Worm (Caenorhabditis elegans) whole organism, L4 larva: Measurements from ENCODE around the gene F08G2.7.

Source experiments
- F10B5.3 ChIP-seq: sonication (generic microtip); optimal IDR thresholded peaks from 2 replicates; lab custom pipeline; 2016; ENCODE audit warnings: mild to moderate bottlenecking, missing genetic modification characterization, missing compliant biosample characterization
- aha-1 ChIP-seq: fragments of 150-350 bp; peaks from one replicate; lab custom pipeline; 2014; ENCODE audit warnings: missing biosample characterization, missing genetic modification characterization
- aly-2 ChIP-seq: sonication (generic microtip); optimal IDR thresholded peaks from 2 replicates; lab custom pipeline; 2018; ENCODE audit warnings: missing biosample characterization, missing genetic modification characterization
- ceh-20 ChIP-seq: fragments of 200-800 bp; sonication (Bioruptor generic); IDR thresholded peaks from 2 replicates; pipeline ENCODE4 v1.3.6; 2022; ENCODE audit warnings: missing genetic modification reagents, missing genetic modification characterization, missing compliant biosample characterization
- ceh-32 ChIP-seq: sonication (generic microtip); optimal IDR thresholded peaks from 2 replicates; lab custom pipeline; 2016; ENCODE audit warnings: mild to moderate bottlenecking, missing genetic modification characterization, missing compliant biosample characterization; ENCODE audit not compliant: poor library complexity
- ceh-44 ChIP-seq: fragments of 200-800 bp; sonication (Bioruptor generic); IDR thresholded peaks from 2 replicates; pipeline ENCODE4 v1.3.6; 2022; ENCODE audit warnings: missing genetic modification reagents, missing genetic modification characterization, missing compliant biosample characterization
- ceh-62 ChIP-seq: sonication (generic microtip); optimal IDR thresholded peaks from 2 replicates; lab custom pipeline; 2017; ENCODE audit warnings: missing biosample characterization, missing genetic modification characterization
- cey-2 ChIP-seq: sonication (generic microtip); optimal IDR thresholded peaks from 3 replicates; lab custom pipeline; 2017; ENCODE audit warnings: missing genetic modification characterization, mild to moderate bottlenecking, missing compliant biosample characterization, antibody characterized with exemption, borderline replicate concordance; ENCODE audit not compliant: insufficient read depth
- daf-12 ChIP-seq: fragments of 150-350 bp; optimal IDR thresholded peaks from 2 replicates; lab custom pipeline; 2014; ENCODE audit warnings: missing biosample characterization, missing genetic modification reagents, missing genetic modification characterization
- daf-8 ChIP-seq: fragments of 200-800 bp; sonication (Bioruptor generic); IDR thresholded peaks from 2 replicates; pipeline ENCODE4 v1.3.6; 2022; ENCODE audit warnings: missing genetic modification characterization, missing compliant biosample characterization
- dpl-1 ChIP-seq: fragments of 150-350 bp; optimal IDR thresholded peaks from 2 replicates; lab custom pipeline; 2014; ENCODE audit warnings: missing biosample characterization, missing genetic modification reagents, missing genetic modification characterization
- duxl-1 ChIP-seq: sonication (generic microtip); optimal IDR thresholded peaks from 2 replicates; lab custom pipeline; 2016; ENCODE audit warnings: mild to moderate bottlenecking, missing genetic modification characterization, moderate library complexity, missing compliant biosample characterization; ENCODE audit not compliant: poor library complexity
- egl-43 ChIP-seq: fragments of 200-800 bp; sonication (Bioruptor generic); IDR thresholded peaks from 2 replicates; pipeline ENCODE4 v1.3.6; 2022; ENCODE audit warnings: missing genetic modification reagents, missing genetic modification characterization, missing compliant biosample characterization
- gei-8 ChIP-seq: fragments of 200-800 bp; sonication (Bioruptor generic); optimal IDR thresholded peaks from 2 replicates; lab custom pipeline; 2018; ENCODE audit warnings: mild to moderate bottlenecking, missing genetic modification characterization, missing compliant biosample characterization
- hlh-11 ChIP-seq: fragments of 200-800 bp; sonication (Bioruptor generic); optimal IDR thresholded peaks from 2 replicates; lab custom pipeline; 2018; ENCODE audit warnings: mild to moderate bottlenecking, missing genetic modification characterization, missing compliant biosample characterization
- hlh-30 ChIP-seq: sonication (generic microtip); optimal IDR thresholded peaks from 2 replicates; lab custom pipeline; 2017; ENCODE audit warnings: antibody characterized with exemption, mild to moderate bottlenecking, missing genetic modification characterization, missing compliant biosample characterization; ENCODE audit not compliant: insufficient read depth
- hmg-1.1 ChIP-seq: fragments of 200-800 bp; sonication (Bioruptor generic); IDR thresholded peaks from 2 replicates; pipeline ENCODE4 v1.3.6; 2022; ENCODE audit warnings: missing genetic modification reagents, missing genetic modification characterization, missing compliant biosample characterization
- jun-1 ChIP-seq: fragments of 150-350 bp; optimal IDR thresholded peaks from 2 replicates; lab custom pipeline; 2014; ENCODE audit warnings: missing biosample characterization, missing genetic modification reagents, missing genetic modification characterization
- lin-1 ChIP-seq: fragments of 200-800 bp; sonication (Bioruptor generic); IDR thresholded peaks from 2 replicates; pipeline ENCODE4 v1.3.6; 2022; ENCODE audit warnings: missing genetic modification reagents, missing genetic modification characterization, missing compliant biosample characterization
- lin-39 ChIP-seq: fragments of 150-350 bp; optimal IDR thresholded peaks from 2 replicates; lab custom pipeline; 2014; ENCODE audit warnings: missing biosample characterization, missing genetic modification reagents, missing genetic modification characterization
- lir-3 ChIP-seq: sonication (generic microtip); optimal IDR thresholded peaks from 2 replicates; lab custom pipeline; 2016; ENCODE audit warnings: mild to moderate bottlenecking, missing genetic modification characterization, missing compliant biosample characterization
- lsy-2 ChIP-seq, 2 experiments: fragments of 150-350 bp in 1 of 2; sonication (generic microtip) in 1 of 2; optimal IDR thresholded peaks; 2 replicates each; lab custom pipeline; 2014 to 2017; ENCODE audit warnings: missing biosample characterization in 2 of 2, missing genetic modification characterization in 2 of 2
- mdl-1 ChIP-seq, 2 experiments: fragments of 150-350 bp in 1 of 2; sonication (generic microtip) in 1 of 2; optimal IDR thresholded peaks; 2 replicates each; lab custom pipeline; 2014 to 2017; ENCODE audit warnings: missing biosample characterization in 2 of 2, missing genetic modification characterization in 2 of 2
- mdt-29 ChIP-seq: fragments of 200-800 bp; sonication (Bioruptor generic); IDR thresholded peaks from 2 replicates; pipeline ENCODE4 v1.3.6; 2022; ENCODE audit warnings: missing genetic modification reagents, missing genetic modification characterization, missing compliant biosample characterization
- mes-2 ChIP-seq: sonication (generic microtip); optimal IDR thresholded peaks from 2 replicates; lab custom pipeline; 2016; ENCODE audit warnings: missing genotype, mild to moderate bottlenecking, missing genetic modification characterization, missing compliant biosample characterization; ENCODE audit not compliant: poor library complexity, severe bottlenecking
- nhr-102 ChIP-seq: sonication (generic microtip); optimal IDR thresholded peaks from 2 replicates; lab custom pipeline; 2016; ENCODE audit warnings: mild to moderate bottlenecking, missing genetic modification characterization, moderate library complexity, missing compliant biosample characterization
- nhr-111 ChIP-seq: fragments of 200-800 bp; sonication (Bioruptor generic); optimal IDR thresholded peaks from 2 replicates; lab custom pipeline; 2018; ENCODE audit warnings: mild to moderate bottlenecking, missing genetic modification characterization, missing compliant biosample characterization
- nhr-25 ChIP-seq: sonication (generic microtip); optimal IDR thresholded peaks from 2 replicates; lab custom pipeline; 2017; ENCODE audit warnings: missing genetic modification characterization, mild to moderate bottlenecking, missing compliant biosample characterization, antibody characterized with exemption, moderate library complexity, borderline replicate concordance; ENCODE audit not compliant: insufficient read depth
- nhr-48 ChIP-seq: sonication (generic microtip); optimal IDR thresholded peaks from 2 replicates; lab custom pipeline; 2016; ENCODE audit warnings: mild to moderate bottlenecking, missing genetic modification characterization, missing compliant biosample characterization
- pha-4 ChIP-seq, 2 experiments: fragments of 150-350 bp in 1 of 2; fragments of 200-800 bp in 1 of 2; sonication (Bioruptor generic) in 1 of 2; IDR thresholded peaks in 1 of 2; optimal IDR thresholded peaks in 1 of 2; 2 replicates each; pipeline versions ENCODE4 v1.3.6 to Lab custom; 2014 to 2022; ENCODE audit warnings: missing genetic modification characterization in 2 of 2, missing genetic modification reagents in 2 of 2, missing biosample characterization in 1 of 2, missing compliant biosample characterization in 1 of 2
- saeg-2 ChIP-seq: fragments of 200-800 bp; sonication (Bioruptor generic); IDR thresholded peaks from 2 replicates; pipeline ENCODE4 v1.3.6; 2022; ENCODE audit warnings: missing genetic modification reagents, missing genetic modification characterization, missing compliant biosample characterization
- set-16 ChIP-seq: fragments of 200-800 bp; sonication (Bioruptor generic); IDR thresholded peaks from 2 replicates; pipeline ENCODE4 v1.3.6; 2022; ENCODE audit warnings: missing genetic modification reagents, missing genetic modification characterization, missing compliant biosample characterization
- skn-1 ChIP-seq: fragments of 150-350 bp; optimal IDR thresholded peaks from 2 replicates; lab custom pipeline; 2014; ENCODE audit warnings: missing biosample characterization, missing genetic modification characterization
- tag-97 ChIP-seq: fragments of 200-800 bp; sonication (Bioruptor generic); IDR thresholded peaks from 2 replicates; pipeline ENCODE4 v1.3.6; 2022; ENCODE audit warnings: missing genetic modification characterization, missing compliant biosample characterization
- tra-1 ChIP-seq: fragments of 200-800 bp; sonication (Bioruptor generic); IDR thresholded peaks from 2 replicates; pipeline ENCODE4 v1.3.6; 2022; ENCODE audit warnings: missing genetic modification reagents, missing genetic modification characterization, missing compliant biosample characterization
- unc-62 ChIP-seq, 3 experiments: fragments of 150-350 bp in 1 of 3; sonication (generic microtip); optimal IDR thresholded peaks in 2 of 3; peaks in 1 of 3; 1 replicate in 1 of 3; 2 replicates in 2 of 3; lab custom pipeline; 2014 to 2017; ENCODE audit warnings: missing biosample characterization in 3 of 3, missing genetic modification characterization in 3 of 3, missing genetic modification reagents in 3 of 3, missing genotype in 1 of 3
- zip-11 ChIP-seq: fragments of 200-800 bp; sonication (Bioruptor generic); IDR thresholded peaks from 2 replicates; pipeline ENCODE4 v1.3.6; 2022; ENCODE audit warnings: missing genetic modification characterization, missing compliant biosample characterization

The F08G2.7 gene

DNA sequence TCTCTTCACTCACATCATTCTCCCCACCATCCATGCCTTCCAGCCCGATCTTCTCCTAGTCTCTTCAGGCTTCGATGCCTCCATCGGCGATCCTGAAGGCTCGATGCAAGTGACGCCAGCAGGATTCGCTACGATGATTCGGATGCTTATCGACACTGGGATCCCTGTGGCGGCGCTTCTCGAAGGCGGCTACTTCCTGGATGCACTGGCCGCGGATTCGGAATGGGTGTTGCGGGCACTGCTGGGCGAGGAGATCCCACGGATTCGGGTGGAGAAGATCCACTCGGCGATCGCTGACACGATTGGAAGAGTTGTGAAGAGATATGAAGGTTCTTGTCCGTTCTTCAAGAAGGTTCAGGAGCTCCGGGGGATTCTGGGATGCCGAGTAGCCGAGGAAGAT, 45.5 kb upstream of the F08G2.7 start:
- peak; percentile 90 for TF ChIP-seq set-16 (GFP tag; lab: Robert Waterston, UW)
- TF ChIP-seq duxl-1 (tag; lab: Kevin White, UChicago), result no peak
- TF ChIP-seq, all 104 proteins: peak for 1

DNA sequence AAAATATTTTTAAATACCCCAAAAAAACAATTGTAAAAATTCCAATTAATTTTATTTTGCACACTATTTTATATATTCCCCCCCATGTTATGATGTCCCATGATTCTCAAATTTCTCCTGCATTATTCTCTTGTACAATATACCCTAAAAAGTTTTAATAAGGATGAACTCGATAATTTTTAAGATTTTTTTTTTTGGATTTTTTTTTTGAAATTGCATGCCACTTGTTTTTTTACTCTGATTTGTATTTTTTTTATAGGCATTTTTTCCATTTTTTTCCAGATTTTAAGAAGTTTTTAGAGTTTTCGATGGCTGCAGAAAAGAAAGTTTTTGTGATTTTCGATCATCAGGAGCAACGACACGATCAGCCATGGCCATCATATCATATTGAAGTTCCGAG, 41.4 kb upstream of the F08G2.7 start, which contains the start of gene hda-10:
hda-10 (plus strand) TSS at position 301 of the 400 bp plus-strand sequence.
- TF ChIP-seq F10B5.3 (tag; lab: Kevin White, UChicago) (no peak), unc-62 (GFP tag; optimal IDR thresholded peaks at IDR 0.05 in 1 of 2; lab: Kevin White, UChicago) (peak in 1 of 2 experiments; percentile 77), unc-62 (tag; optimal IDR thresholded peaks at IDR 0.05; lab: Kevin White, UChicago) (no peak)

DNA sequence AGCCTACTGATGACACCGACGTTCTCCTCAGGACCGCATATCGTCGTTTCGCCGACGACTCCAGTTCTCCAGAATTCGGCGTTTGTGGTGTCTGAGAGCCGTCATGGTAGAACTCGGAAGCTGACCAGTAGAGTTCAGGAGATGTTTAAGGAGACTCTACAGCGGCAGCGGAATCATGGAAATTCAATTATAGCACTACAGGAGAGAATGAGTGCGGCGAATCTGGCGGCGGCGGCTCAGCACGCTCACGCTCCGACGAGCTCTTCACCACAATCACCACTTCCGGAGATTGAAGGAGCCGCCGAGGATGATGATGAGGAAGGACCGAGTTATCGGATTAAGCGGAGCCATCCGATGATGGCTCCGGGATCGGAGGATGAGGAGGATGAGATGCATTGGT, 38.6 kb upstream of the F08G2.7 start:
- TF ChIP-seq nhr-48 (tag; lab: Kevin White, UChicago), result no peak
- TF ChIP-seq set-16 (GFP tag; lab: Robert Waterston, UW), result peak; percentile 79
- TF ChIP-seq, all 104 proteins: peak for 1

DNA sequence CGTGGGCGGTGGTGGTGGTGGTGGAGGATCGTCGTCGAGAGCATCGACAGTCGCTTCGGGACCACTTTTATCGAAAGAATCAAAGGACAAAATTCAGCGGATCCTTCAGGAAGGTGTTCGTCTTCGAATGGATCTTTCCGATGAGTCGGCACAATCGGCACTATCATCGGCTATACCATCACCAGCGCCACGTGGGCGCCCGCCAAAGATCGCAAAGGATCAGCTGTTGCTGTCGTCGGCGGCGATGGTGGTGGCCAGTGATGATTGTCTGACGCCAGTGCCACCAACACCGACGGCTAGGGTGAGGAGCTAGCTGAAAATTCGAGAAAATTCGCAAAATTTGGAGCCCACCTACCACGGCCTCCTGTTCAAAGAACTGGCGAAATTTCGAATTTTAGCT, 37.0 kb upstream of the F08G2.7 start:
- TF ChIP-seq lin-1 (GFP tag; lab: Robert Waterston, UW), result no peak
- no peak for TF ChIP-seq pha-4 (GFP tag; IDR thresholded peaks at IDR 0.05; lab: Robert Waterston, UW)
- TF ChIP-seq pha-4 (tag; optimal IDR thresholded peaks at IDR 0.05; lab: Kevin White, UChicago), result no peak
- TF ChIP-seq lin-39 (tag; lab: Kevin White, UChicago), result no peak
- TF ChIP-seq egl-43 (GFP tag; lab: Robert Waterston, UW), result 0 out of 2 replicates have a peak, but pooled peaks have one; percentile 61
- TF ChIP-seq ceh-32 (tag; lab: Kevin White, UChicago), result no peak
- no peak for TF ChIP-seq tra-1 (GFP tag; lab: Robert Waterston, UW)
- no peak for TF ChIP-seq aly-2 (tag; lab: Kevin White, UChicago)
- peak; percentile 88 for TF ChIP-seq aha-1 (tag; lab: Kevin White, UChicago)
- TF ChIP-seq skn-1 (tag; lab: Kevin White, UChicago), result no peak
- TF ChIP-seq set-16 (GFP tag; lab: Robert Waterston, UW), result peak; percentile 64
- no peak for TF ChIP-seq gei-8
- TF ChIP-seq, all 104 proteins: peak for 3

DNA sequence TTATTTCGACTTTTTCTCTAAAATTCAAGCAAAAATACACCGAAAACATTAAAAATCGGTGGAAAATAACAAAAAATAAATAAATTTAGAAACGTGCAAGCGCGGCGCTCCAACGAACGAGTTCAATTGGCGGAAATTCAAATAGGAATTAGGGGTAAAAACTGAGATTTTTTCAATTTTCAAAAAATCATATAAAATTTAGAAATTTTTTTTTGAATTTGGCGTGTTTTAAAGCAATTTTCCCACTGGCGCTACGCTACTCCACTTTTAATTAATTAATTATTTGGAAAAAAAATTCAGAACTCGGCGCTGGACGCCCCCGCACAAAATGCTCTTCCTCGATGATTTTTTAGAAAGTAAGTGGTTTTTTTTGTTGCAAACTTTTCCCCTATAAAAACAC, 34.8 kb upstream of the F08G2.7 start, which contains the start of gene ing-3:
ing-3 (plus strand) TSS at position 301 of the 400 bp plus-strand sequence.
- TF ChIP-seq jun-1, result no peak
- TF ChIP-seq mdt-29, result no peak
- no peak for TF ChIP-seq pha-4 (GFP tag; IDR thresholded peaks at IDR 0.05; lab: Robert Waterston, UW)
- no peak for TF ChIP-seq pha-4 (tag; optimal IDR thresholded peaks at IDR 0.05; lab: Kevin White, UChicago)
- no peak for TF ChIP-seq tag-97 (GFP tag; lab: Robert Waterston, UW)
- no peak for TF ChIP-seq daf-12
- TF ChIP-seq hlh-30 (tag; lab: Kevin White, UChicago), result no peak
- TF ChIP-seq cey-2 (tag; lab: Kevin White, UChicago), result no peak

DNA sequence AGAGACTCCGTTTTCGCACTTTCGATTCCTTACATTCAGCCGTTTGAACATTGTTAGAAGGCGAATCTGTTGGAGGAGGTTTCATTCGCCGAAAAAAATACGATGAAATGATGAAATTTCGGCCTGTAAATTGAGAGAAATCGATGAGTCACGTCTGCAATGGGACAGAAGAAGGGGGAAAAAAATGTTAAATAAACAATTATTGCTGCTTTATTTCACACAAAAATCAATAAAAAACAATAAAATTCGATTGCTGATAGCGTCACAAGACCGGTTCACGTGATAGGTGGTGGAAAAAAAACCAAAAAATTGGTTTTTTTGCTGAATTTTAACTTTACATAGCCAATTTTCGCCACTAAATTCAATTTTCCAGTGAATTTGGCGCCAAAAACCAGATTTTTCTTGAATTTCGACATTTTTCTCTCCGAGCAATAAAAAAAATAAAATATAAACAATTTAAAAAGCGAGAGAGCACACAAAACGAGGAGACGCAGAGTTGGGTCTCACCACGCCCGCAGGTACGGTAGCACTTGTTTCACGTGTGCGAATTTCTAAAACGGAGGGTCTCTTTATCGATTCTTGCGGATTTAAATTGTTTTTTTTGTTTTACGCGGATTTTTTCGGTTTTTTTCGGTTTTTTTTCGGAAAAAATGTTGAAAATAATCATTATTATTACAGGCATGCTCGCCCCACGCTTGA, 31.4 kb upstream of the F08G2.7 start, which contains the start of the genes cup-14 and ndub-8:
cup-14 (minus strand) TSS at position 51 of the 699 bp plus-strand sequence.
ndub-8 (plus strand) TSS at position 679 of the 699 bp plus-strand sequence.
- no peak for TF ChIP-seq zip-11 (GFP tag; lab: Robert Waterston, UW)
- peak; percentile 81 for TF ChIP-seq hmg-1.1 (GFP tag; lab: Robert Waterston, UW)
- no peak for TF ChIP-seq lir-3 (tag; lab: Kevin White, UChicago)
- TF ChIP-seq hlh-11 (tag; lab: Kevin White, UChicago), result peak; percentile 75
- peak; percentile 86 for TF ChIP-seq dpl-1 (GFP tag; lab: Kevin White, UChicago)
- TF ChIP-seq mdl-1 (tag; optimal IDR thresholded peaks at IDR 0.05; lab: Kevin White, UChicago), result peak; percentile 61 to 85
- peak; percentile 93 for TF ChIP-seq mes-2 (tag; lab: Kevin White, UChicago)
- TF ChIP-seq ceh-62 (tag; lab: Kevin White, UChicago), result no peak
- no peak for TF ChIP-seq ceh-44 (GFP tag; lab: Robert Waterston, UW)
- TF ChIP-seq ceh-20 (GFP tag; lab: Robert Waterston, UW), result 0 out of 2 replicates have a peak, but pooled peaks have one; percentile 62
- peak; percentile 71 for TF ChIP-seq nhr-102 (tag; lab: Kevin White, UChicago)
- TF ChIP-seq lsy-2 (tag; optimal IDR thresholded peaks at IDR 0.05; lab: Kevin White, UChicago), result peak; percentile 98 to 100
- no peak for TF ChIP-seq lin-1 (GFP tag; lab: Robert Waterston, UW)
- TF ChIP-seq nhr-111, result no peak
- peak; percentile 44 for TF ChIP-seq nhr-25 (tag; lab: Kevin White, UChicago)
- TF ChIP-seq nhr-48 (tag; lab: Kevin White, UChicago), result peak; percentile 45
- no peak for TF ChIP-seq daf-8 (GFP tag; lab: Robert Waterston, UW)
- TF ChIP-seq saeg-2, result no peak
